Worm (Caenorhabditis elegans): ENCODE measurements around the gene oac-42.

ce11 chrV:15876308-15876707 lies 8.3 kb downstream of the oac-42 start, which contains the start of gene nhr-102:
- TF ChIP-seq ceh-36 (tag; optimal IDR thresholded peaks at IDR 0.05) (no peak), pes-1 (GFP tag; IDR thresholded peaks at IDR 0.05) (no peak), tra-4 (tag; optimal IDR thresholded peaks at IDR 0.05) (no peak), F13C5.2 (tag; optimal IDR thresholded peaks at IDR 0.05) (no peak)
